Worm (Caenorhabditis elegans): ENCODE measurements around the gene cest-1.1.

The cest-1.1 gene

ce11 chrV:14166630-14167029, at the start of gene cest-1.1:
TSS of gene cest-1.1 (minus strand) at chrV:14166730.
- TF ChIP-seq mdl-1 (tag; optimal IDR thresholded peaks at IDR 0.05) (no peak), dmd-8 (GFP tag; IDR thresholded peaks at IDR 0.05) (no peak), dmd-6 (GFP tag; IDR thresholded peaks at IDR 0.05) (no peak), daf-16 (GFP tag; optimal IDR thresholded peaks at IDR 0.05) (no peak), daf-16 (tag; optimal IDR thresholded peaks at IDR 0.05) (no peak)

- TF ChIP-seq nhr-42 (GFP tag; IDR thresholded peaks at IDR 0.05) (no peak), F37D6.2 (tag; optimal IDR thresholded peaks at IDR 0.05) (no peak), zip-2 (tag; optimal IDR thresholded peaks at IDR 0.05) (no peak), lin-13 (GFP tag; optimal IDR thresholded peaks at IDR 0.05) (no peak), mep-1 (tag; optimal IDR thresholded peaks at IDR 0.05) (no peak), ceh-62 (tag; optimal IDR thresholded peaks at IDR 0.05) (no peak), set-16 (GFP tag; IDR thresholded peaks at IDR 0.05) (no peak), mdl-1 (tag; optimal IDR thresholded peaks at IDR 0.05) (no peak), skn-1 (tag; optimal IDR thresholded peaks at IDR 0.05) (no peak), rbr-2 (tag; optimal IDR thresholded peaks at IDR 0.05) (no peak), nhr-111 (GFP tag; optimal IDR thresholded peaks at IDR 0.05) (no peak), Y105C5A.15 (GFP tag; IDR thresholded peaks at IDR 0.05) (no peak), zfp-3 (GFP tag; conservative IDR thresholded peaks at IDR 0.05) (no peak), lin-38 (GFP tag; IDR thresholded peaks at IDR 0.05) (no peak), ztf-7 (tag; optimal IDR thresholded peaks at IDR 0.05) (no peak), F10B5.3 (tag; optimal IDR thresholded peaks at IDR 0.05) (no peak), pha-4 (GFP tag; IDR thresholded peaks at IDR 0.05) (no peak), pha-4 (tag; optimal IDR thresholded peaks at IDR 0.05) (no peak), ctbp-1 (GFP tag; IDR thresholded peaks at IDR 0.05) (no peak), F26F4.8 (GFP tag; conservative IDR thresholded peaks at IDR 0.05) (no peak)
Observed at ce11 chrV:14215106-14215505, 48.6 kb upstream of the cest-1.1 start, which contains the start of gene T16A9.5. TSS of gene T16A9.5 (minus strand) at chrV:14215206.

- TF ChIP-seq T20F7.1 (GFP tag; optimal IDR thresholded peaks at IDR 0.05) (peak; percentile 42), dmd-6 (GFP tag; IDR thresholded peaks at IDR 0.05) (peak; percentile 60), mxl-2 (GFP tag; conservative IDR thresholded peaks at IDR 0.05) (no peak), cey-2 (tag; optimal IDR thresholded peaks at IDR 0.05; ENCODE audit: borderline replicate concordance, insufficient read depth) (no peak), lsy-2 (tag; optimal IDR thresholded peaks at IDR 0.05) (no peak), madf-5 (GFP tag; IDR thresholded peaks at IDR 0.05) (no peak), nhr-48 (tag; optimal IDR thresholded peaks at IDR 0.05) (peak; percentile 66), nhr-11 (tag; optimal IDR thresholded peaks at IDR 0.05) (no peak), zfp-2 (tag; optimal IDR thresholded peaks at IDR 0.05) (no peak), lin-38 (GFP tag; IDR thresholded peaks at IDR 0.05) (no peak), madf-9 (GFP tag; conservative IDR thresholded peaks at IDR 0.05) (no peak), hlh-30 (tag; optimal IDR thresholded peaks at IDR 0.05; ENCODE audit: insufficient read depth) (peak; percentile 83), gei-8 (GFP tag; optimal IDR thresholded peaks at IDR 0.05) (no peak), hif-1 (tag; optimal IDR thresholded peaks at IDR 0.05) (no peak), D1046.2 (GFP tag; IDR thresholded peaks at IDR 0.05) (no peak), sdz-12 (GFP tag; optimal IDR thresholded peaks at IDR 0.05) (no peak), F26F4.8 (GFP tag; conservative IDR thresholded peaks at IDR 0.05) (no peak), dmd-8 (GFP tag; IDR thresholded peaks at IDR 0.05) (no peak), daf-19 (GFP tag; conservative IDR thresholded peaks at IDR 0.05) (no peak), zip-2 (tag; optimal IDR thresholded peaks at IDR 0.05) (no peak), Y48G9A.11 (GFP tag; IDR thresholded peaks at IDR 0.05) (no peak), lin-1 (GFP tag; IDR thresholded peaks at IDR 0.05) (peak; percentile 34; the same call in 1 of the 2 replicates), Y75B8A.6 (GFP tag; IDR thresholded peaks at IDR 0.05) (no peak), set-16 (GFP tag; IDR thresholded peaks at IDR 0.05) (no peak), arid-1 (GFP tag; conservative IDR thresholded peaks at IDR 0.05) (no peak), hmg-1.1 (GFP tag; IDR thresholded peaks at IDR 0.05) (no peak), unc-62 (GFP tag; optimal IDR thresholded peaks at IDR 0.05 in 1 of 2) (peak in 1 of 2 experiments; percentile 99), unc-62 (tag; optimal IDR thresholded peaks at IDR 0.05) (no peak), php-3 (GFP tag; IDR thresholded peaks at IDR 0.05) (no peak), T26A8.4 (GFP tag; IDR thresholded peaks at IDR 0.05) (no peak), mdt-29 (GFP tag; IDR thresholded peaks at IDR 0.05) (no peak)
Observed at ce11 chrV:14212813-14213212, 46.3 kb upstream of the cest-1.1 start.
